Worm (Caenorhabditis elegans) whole organism, young adult: Measurements from ENCODE around the gene Y37H2A.10.

Source experiments
- B0336.3 ChIP-seq: fragments of 200-800 bp; sonication (Bioruptor generic); IDR thresholded peaks from 2 replicates; pipeline ENCODE4 v1.3.6; 2022; ENCODE audit warnings: missing genetic modification characterization, missing compliant biosample characterization
- F49E8.2 ChIP-seq: sonication (generic microtip); optimal IDR thresholded peaks from 3 replicates; lab custom pipeline; 2017; ENCODE audit warnings: missing genetic modification characterization, mild to moderate bottlenecking, missing compliant biosample characterization, antibody characterized with exemption, moderate library complexity; ENCODE audit not compliant: insufficient read depth
- Y67H2A.10 ChIP-seq: fragments of 200-800 bp; sonication (Bioruptor generic); conservative IDR thresholded peaks from 2 replicates; pipeline ENCODE4 v1.3.6; 2022; ENCODE audit warnings: missing genetic modification reagents, missing genetic modification characterization, missing compliant biosample characterization
- Y95B8A.8 ChIP-seq: fragments of 200-800 bp; sonication (Bioruptor generic); IDR thresholded peaks from 2 replicates; pipeline ENCODE4 v1.3.6; 2022; ENCODE audit warnings: missing genetic modification reagents, missing genetic modification characterization, missing compliant biosample characterization
- ZK185.1 ChIP-seq: sonication (generic microtip); optimal IDR thresholded peaks from 2 replicates; lab custom pipeline; 2016; ENCODE audit warnings: mild to moderate bottlenecking, missing genetic modification characterization, missing compliant biosample characterization; ENCODE audit not compliant: poor library complexity, severe bottlenecking
- ama-1 ChIP-seq, 3 experiments: fragments of 150-350 bp in 1 of 3; sonication (generic microtip) in 2 of 3; optimal IDR thresholded peaks; 2 replicates each; lab custom pipeline; 2014 to 2018; ENCODE audit warnings: missing biosample characterization in 2 of 3, missing genetic modification characterization in 2 of 3, missing genetic modification reagents in 2 of 3
- aptf-2 ChIP-seq: fragments of 200-800 bp; sonication (Bioruptor generic); conservative IDR thresholded peaks from 2 replicates; pipeline ENCODE4 v1.3.6; 2022; ENCODE audit warnings: missing genetic modification reagents, missing genetic modification characterization, missing compliant biosample characterization
- athp-1 ChIP-seq: sonication (generic microtip); optimal IDR thresholded peaks from 2 replicates; lab custom pipeline; 2017; ENCODE audit warnings: mild to moderate bottlenecking, missing genetic modification characterization, missing compliant biosample characterization
- cebp-1 ChIP-seq, 2 experiments: fragments of 200-800 bp in 1 of 2; sonication (Bioruptor generic) in 1 of 2; sonication (generic microtip) in 1 of 2; IDR thresholded peaks in 1 of 2; optimal IDR thresholded peaks in 1 of 2; 2 replicates each; pipeline versions ENCODE4 v1.3.6 to Lab custom; 2017 to 2022; ENCODE audit warnings: missing compliant biosample characterization in 2 of 2, missing genetic modification characterization in 2 of 2, mild to moderate bottlenecking in 1 of 2, missing genetic modification reagents in 1 of 2, moderate library complexity in 1 of 2
- ceh-58 ChIP-seq: fragments of 200-800 bp; sonication (Bioruptor generic); IDR thresholded peaks from 2 replicates; pipeline ENCODE4 v1.3.6; 2022; ENCODE audit warnings: missing genetic modification characterization, missing compliant biosample characterization
- ceh-79 ChIP-seq: sonication (generic microtip); optimal IDR thresholded peaks from 2 replicates; lab custom pipeline; 2017; ENCODE audit warnings: mild to moderate bottlenecking, missing genetic modification characterization, missing compliant biosample characterization
- dpff-1 ChIP-seq: sonication (generic microtip); optimal IDR thresholded peaks from 2 replicates; lab custom pipeline; 2017; ENCODE audit warnings: mild to moderate bottlenecking, missing genetic modification characterization, missing compliant biosample characterization
- dpl-1 ChIP-seq: fragments of 150-350 bp; optimal IDR thresholded peaks from 2 replicates; lab custom pipeline; 2014; ENCODE audit warnings: missing biosample characterization, missing genetic modification reagents, missing genetic modification characterization
- ekl-4 ChIP-seq: fragments of 200-800 bp; sonication (Bioruptor generic); IDR thresholded peaks from 2 replicates; pipeline ENCODE4 v1.3.6; 2022; ENCODE audit warnings: missing genetic modification reagents, missing genetic modification characterization, missing compliant biosample characterization
- fkh-3 ChIP-seq: sonication (generic microtip); optimal IDR thresholded peaks from 2 replicates; lab custom pipeline; 2016; ENCODE audit warnings: mild to moderate bottlenecking, missing genetic modification characterization, missing compliant biosample characterization
- him-1 ChIP-seq: sonication (generic microtip); optimal IDR thresholded peaks from 2 replicates; lab custom pipeline; 2016; ENCODE audit warnings: missing genotype, missing genetic modification reagents, missing genetic modification characterization, missing compliant biosample characterization
- hmg-20 ChIP-seq: fragments of 200-800 bp; sonication (Bioruptor generic); IDR thresholded peaks from 2 replicates; pipeline ENCODE4 v1.3.6; 2022; ENCODE audit warnings: missing genetic modification reagents, missing genetic modification characterization, missing compliant biosample characterization
- let-526 ChIP-seq: fragments of 200-800 bp; sonication (Bioruptor generic); IDR thresholded peaks from 2 replicates; pipeline ENCODE4 v1.3.6; 2022; ENCODE audit warnings: missing genetic modification reagents, missing genetic modification characterization, missing compliant biosample characterization
- lin-35 ChIP-seq, 3 experiments: fragments of 150-350 bp in 2 of 3; sonication (generic microtip) in 1 of 3; optimal IDR thresholded peaks; 2 replicates each; lab custom pipeline; 2014 to 2018; ENCODE audit warnings: missing biosample characterization in 3 of 3, missing genetic modification characterization in 3 of 3, missing genetic modification reagents in 3 of 3
- lin-54 ChIP-seq: fragments of 200-800 bp; sonication (Bioruptor generic); optimal IDR thresholded peaks from 2 replicates; lab custom pipeline; 2018; ENCODE audit warnings: mild to moderate bottlenecking, missing genetic modification characterization, missing compliant biosample characterization
- lsl-1 ChIP-seq: fragments of 200-800 bp; sonication (Bioruptor generic); optimal IDR thresholded peaks from 2 replicates; lab custom pipeline; 2018; ENCODE audit warnings: mild to moderate bottlenecking, missing genetic modification characterization, moderate library complexity, missing compliant biosample characterization
- madf-6 ChIP-seq: fragments of 200-800 bp; sonication (Bioruptor generic); IDR thresholded peaks from 2 replicates; pipeline ENCODE4 v1.3.6; 2022; ENCODE audit warnings: missing genetic modification reagents, missing genetic modification characterization, missing compliant biosample characterization
- mel-28 ChIP-seq: sonication (generic microtip); optimal IDR thresholded peaks from 2 replicates; lab custom pipeline; 2016; ENCODE audit warnings: borderline replicate concordance, mild to moderate bottlenecking, missing genetic modification characterization, missing compliant biosample characterization
- mes-4 ChIP-seq: sonication (generic microtip); optimal IDR thresholded peaks from 2 replicates; lab custom pipeline; 2016; ENCODE audit warnings: missing genotype, missing genetic modification characterization, missing compliant biosample characterization
- pha-4 ChIP-seq: fragments of 150-350 bp; sonication (generic microtip); optimal IDR thresholded peaks from 2 replicates; lab custom pipeline; 2014; ENCODE audit warnings: missing biosample characterization, missing genetic modification reagents, missing genetic modification characterization
- rcor-1 ChIP-seq: fragments of 200-800 bp; sonication (Bioruptor generic); IDR thresholded peaks from 2 replicates; pipeline ENCODE4 v1.3.6; 2022; ENCODE audit warnings: missing genetic modification reagents, missing genetic modification characterization, missing compliant biosample characterization
- sdz-38 ChIP-seq: sonication (generic microtip); optimal IDR thresholded peaks from 2 replicates; lab custom pipeline; 2016; ENCODE audit warnings: missing genotype, missing genetic modification characterization, missing compliant biosample characterization
- sptf-2 ChIP-seq: fragments of 200-800 bp; sonication (Bioruptor generic); optimal IDR thresholded peaks from 2 replicates; lab custom pipeline; 2018; ENCODE audit warnings: mild to moderate bottlenecking, missing genetic modification characterization, missing compliant biosample characterization
- xnd-1 ChIP-seq: sonication (generic microtip); optimal IDR thresholded peaks from 2 replicates; lab custom pipeline; 2016; ENCODE audit warnings: missing genotype, missing genetic modification reagents, missing genetic modification characterization, missing compliant biosample characterization
- zfh-2 ChIP-seq: fragments of 200-800 bp; sonication (Bioruptor generic); conservative IDR thresholded peaks from 2 replicates; pipeline ENCODE4 v1.3.6; 2022; ENCODE audit warnings: missing genetic modification reagents, missing genetic modification characterization, missing compliant biosample characterization
- zim-3 ChIP-seq: sonication (generic microtip); optimal IDR thresholded peaks from 2 replicates; lab custom pipeline; 2017; ENCODE audit warnings: mild to moderate bottlenecking, missing genetic modification characterization, moderate library complexity, missing compliant biosample characterization
- ztf-26 ChIP-seq: sonication (generic microtip); optimal IDR thresholded peaks from 2 replicates; lab custom pipeline; 2017; ENCODE audit warnings: missing genetic modification characterization, missing compliant biosample characterization

Gene Y37H2A.10

ce11 chrV:18178659-18179058 is 39.9 kb downstream of the Y37H2A.10 start, which contains the start of gene C31G12.4:
C31G12.4 (minus strand) TSS chrV:18178759.
- no peak for TF ChIP-seq F49E8.2 (tag; lab: Kevin White, UChicago)
- TF ChIP-seq cebp-1 (GFP tag; IDR thresholded peaks at IDR 0.05; lab: Robert Waterston, UW), result no peak
- no peak for TF ChIP-seq cebp-1 (tag; optimal IDR thresholded peaks at IDR 0.05; lab: Kevin White, UChicago)
- no peak for TF ChIP-seq dpff-1 (tag; lab: Kevin White, UChicago)
- TF ChIP-seq zfh-2, result no peak
- TF ChIP-seq zim-3 (tag; lab: Kevin White, UChicago), result no peak
- TF ChIP-seq let-526 (GFP tag; lab: Robert Waterston, UW), result no peak
- no peak for TF ChIP-seq ceh-58 (GFP tag; lab: Robert Waterston, UW)
- no peak for TF ChIP-seq xnd-1 (tag; lab: Kevin White, UChicago)

ce11 chrV:18179663-18180062 is 40.9 kb downstream of the Y37H2A.10 start, which contains the start of gene C31G12.1:
C31G12.1 (plus strand) TSS chrV:18179963.
- no peak for TF ChIP-seq sptf-2 (GFP tag; lab: Kevin White, UChicago)
- TF ChIP-seq mel-28 (tag; lab: Kevin White, UChicago), result no peak
- TF ChIP-seq fkh-3 (tag; lab: Kevin White, UChicago), result no peak
- TF ChIP-seq zfh-2, result no peak
- TF ChIP-seq rcor-1 (GFP tag; lab: Robert Waterston, UW), result no peak
- TF ChIP-seq dpl-1, result no peak
- no peak for TF ChIP-seq madf-6 (GFP tag; lab: Robert Waterston, UW)
- TF ChIP-seq lin-35 (GFP tag; optimal IDR thresholded peaks at IDR 0.05; lab: Kevin White, UChicago), result no peak
- TF ChIP-seq Y95B8A.8 (GFP tag; lab: Robert Waterston, UW), result no peak
- TF ChIP-seq Y67H2A.10 (GFP tag; lab: Robert Waterston, UW), result no peak
- no peak for TF ChIP-seq ama-1 (optimal IDR thresholded peaks at IDR 0.05; lab: Kevin White, UChicago)
- no peak for TF ChIP-seq ama-1 (GFP tag; optimal IDR thresholded peaks at IDR 0.05; lab: Kevin White, UChicago)
- TF ChIP-seq ztf-26 (tag; lab: Kevin White, UChicago), result no peak
- TF ChIP-seq aptf-2 (GFP tag; lab: Robert Waterston, UW), result no peak
- no peak for TF ChIP-seq ceh-79 (tag; lab: Kevin White, UChicago)
- TF ChIP-seq mes-4, result no peak
- TF ChIP-seq ZK185.1 (tag; lab: Kevin White, UChicago), result no peak
- no peak for TF ChIP-seq lsl-1

DNA sequence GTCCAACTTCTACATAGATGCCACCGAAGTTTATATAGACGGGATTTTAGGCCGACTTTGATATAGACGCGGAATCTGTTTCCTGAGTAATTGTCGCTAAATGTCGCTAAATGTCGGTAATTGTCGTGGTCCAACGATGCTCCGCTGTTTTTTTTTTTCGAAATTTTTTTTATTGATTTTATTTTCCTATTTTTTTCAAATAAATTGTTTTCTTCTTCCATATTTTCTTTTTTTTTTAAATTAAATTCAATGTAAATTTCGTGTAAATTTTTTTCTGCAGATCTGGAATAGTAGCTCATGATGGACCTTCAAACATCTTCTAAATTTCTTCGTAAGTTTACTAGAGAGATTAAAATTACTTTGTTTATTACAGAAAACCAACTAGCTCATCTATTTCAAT is 46.1 kb downstream of the Y37H2A.10 start, which contains the start of gene C31G12.3:
Gene C31G12.3 (plus strand): TSS at position 301 of the 400 bp plus-strand sequence.
- TF ChIP-seq ceh-79 (tag; lab: Kevin White, UChicago), result no peak
- TF ChIP-seq ekl-4, result no peak
- no peak for TF ChIP-seq him-1 (tag; lab: Kevin White, UChicago)
- no peak for TF ChIP-seq sptf-2 (GFP tag; lab: Kevin White, UChicago)
- no peak for TF ChIP-seq pha-4 (tag; lab: Kevin White, UChicago)

- TF ChIP-seq hmg-20 (no peak), athp-1 (tag; lab: Kevin White, UChicago) (no peak), lin-54 (GFP tag; lab: Kevin White, UChicago) (no peak), sdz-38 (no peak), B0336.3 (GFP tag; lab: Robert Waterston, UW) (no peak)
Measured at ce11 chrV:18188328-18188727, 49.5 kb downstream of the Y37H2A.10 start, which contains the start of gene clec-245. clec-245 (minus strand) TSS chrV:18188428.
